Worm (Caenorhabditis elegans): ENCODE measurements around the gene ceh-1.
A peak's percentile ranks its signal among the peaks of the same experiment; 100 is the strongest.

The ceh-1 gene

ce11 chrX:4647104-4647503, 6.9 kb downstream of the ceh-1 start, which contains the start of gene C46C11.4:
C46C11.4 (minus strand) TSS chrX:4647204.
- TF ChIP-seq fkh-2 (tag; optimal IDR thresholded peaks at IDR 0.05) (no peak), nhr-23 (tag; optimal IDR thresholded peaks at IDR 0.05) (no peak), ztf-11 (tag; optimal IDR thresholded peaks at IDR 0.05) (no peak), lin-15B (tag; optimal IDR thresholded peaks at IDR 0.05) (no peak), nfya-1 (tag; optimal IDR thresholded peaks at IDR 0.05; ENCODE audit: insufficient read depth) (no peak), ceh-9 (tag; optimal IDR thresholded peaks at IDR 0.05) (no peak), jun-1 (tag; optimal IDR thresholded peaks at IDR 0.05) (no peak)

- TF ChIP-seq nhr-77 (tag; optimal IDR thresholded peaks at IDR 0.05) = no peak
- TF ChIP-seq pqm-1 (tag; optimal IDR thresholded peaks at IDR 0.05) = peak; percentile 3
- TF ChIP-seq nhr-12 (tag; optimal IDR thresholded peaks at IDR 0.05) = no peak
- TF ChIP-seq lin-39 (tag; optimal IDR thresholded peaks at IDR 0.05) = no peak
- TF ChIP-seq ztf-4 (tag; optimal IDR thresholded peaks at IDR 0.05) = no peak
- TF ChIP-seq unc-39 (tag; optimal IDR thresholded peaks at IDR 0.05) = no peak
- peak; percentile 11 for TF ChIP-seq pha-4 (tag; optimal IDR thresholded peaks at IDR 0.05)
Measured at ce11 chrX:4636821-4637220, 17.1 kb downstream of the ceh-1 start, which contains the start of gene hosl-1. hosl-1 (plus strand) TSS chrX:4637121.

DNA sequence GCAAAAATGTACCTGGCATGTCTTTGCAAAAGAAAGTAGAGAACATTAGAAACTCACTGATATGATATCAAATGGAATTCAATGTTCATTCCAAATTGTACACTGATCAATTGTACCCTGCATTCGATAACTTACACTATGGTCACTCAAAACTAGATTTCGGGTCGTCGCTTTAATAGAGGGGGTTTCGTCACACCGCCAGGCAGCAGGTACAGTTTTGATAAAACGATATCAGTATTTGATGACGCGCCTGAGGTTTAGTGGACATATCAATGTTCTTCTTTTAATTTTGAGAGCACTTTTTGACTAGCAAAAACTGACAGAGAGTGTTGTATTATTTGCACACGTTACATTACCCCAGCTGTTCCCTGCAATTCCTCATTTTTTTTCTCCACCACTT, 17.8 kb downstream of the ceh-1 start:
- peak; percentile 63 for TF ChIP-seq elt-2 (tag; optimal IDR thresholded peaks at IDR 0.05)
- TF ChIP-seq pqm-1 (tag; optimal IDR thresholded peaks at IDR 0.05) = peak; percentile 29
- no peak for TF ChIP-seq lin-15B (tag; optimal IDR thresholded peaks at IDR 0.05)

ce11 chrX:4635643-4636042, 18.3 kb downstream of the ceh-1 start:
- TF ChIP-seq egl-5 (tag; optimal IDR thresholded peaks at IDR 0.05) (peak; percentile 38), ceh-28 (tag; optimal IDR thresholded peaks at IDR 0.05) (no peak), eor-1 (tag; optimal IDR thresholded peaks at IDR 0.05) (no peak), jun-1 (tag; optimal IDR thresholded peaks at IDR 0.05) (no peak), ama-1 (optimal IDR thresholded peaks at IDR 0.05) (no peak), lin-39 (tag; optimal IDR thresholded peaks at IDR 0.05) (no peak), zag-1 (tag; optimal IDR thresholded peaks at IDR 0.05) (no peak), nhr-28 (tag; optimal IDR thresholded peaks at IDR 0.05) (no peak), pqm-1 (tag; optimal IDR thresholded peaks at IDR 0.05) (no peak), elt-2 (tag; optimal IDR thresholded peaks at IDR 0.05) (no peak), egl-27 (tag; optimal IDR thresholded peaks at IDR 0.05) (no peak), nhr-23 (tag; optimal IDR thresholded peaks at IDR 0.05) (peak; percentile 80), aly-2 (tag; optimal IDR thresholded peaks at IDR 0.05) (no peak), mdl-1 (tag; optimal IDR thresholded peaks at IDR 0.05) (no peak), daf-12 (tag; optimal IDR thresholded peaks at IDR 0.05) (no peak), nhr-12 (tag; optimal IDR thresholded peaks at IDR 0.05) (no peak), nhr-237 (tag; optimal IDR thresholded peaks at IDR 0.05) (no peak), ztf-11 (tag; optimal IDR thresholded peaks at IDR 0.05) (no peak), ZK546.5 (tag; optimal IDR thresholded peaks at IDR 0.05) (no peak), pha-4 (tag; optimal IDR thresholded peaks at IDR 0.05) (peak; percentile 56), sea-2 (GFP tag; optimal IDR thresholded peaks at IDR 0.05) (no peak), fkh-10 (GFP tag; optimal IDR thresholded peaks at IDR 0.05) (no peak), nfya-1 (tag; optimal IDR thresholded peaks at IDR 0.05; ENCODE audit: insufficient read depth) (peak; percentile 52), nhr-25 (tag; optimal IDR thresholded peaks at IDR 0.05) (peak; percentile 61), elt-3 (tag; optimal IDR thresholded peaks at IDR 0.05) (no peak), lin-15B (tag; optimal IDR thresholded peaks at IDR 0.05) (no peak), nhr-11 (tag; optimal IDR thresholded peaks at IDR 0.05) (no peak), fos-1 (tag; optimal IDR thresholded peaks at IDR 0.05) (no peak), unc-39 (tag; optimal IDR thresholded peaks at IDR 0.05) (no peak), ztf-4 (tag; optimal IDR thresholded peaks at IDR 0.05) (no peak), nhr-77 (tag; optimal IDR thresholded peaks at IDR 0.05) (no peak), fkh-2 (tag; optimal IDR thresholded peaks at IDR 0.05) (no peak), ceh-82 (tag; optimal IDR thresholded peaks at IDR 0.05) (no peak), tbx-2 (tag; optimal IDR thresholded peaks at IDR 0.05) (peak; percentile 11), ceh-9 (tag; optimal IDR thresholded peaks at IDR 0.05) (no peak), elt-1 (tag; optimal IDR thresholded peaks at IDR 0.05) (no peak), ceh-16 (tag; optimal IDR thresholded peaks at IDR 0.05) (no peak), nhr-43 (tag; optimal IDR thresholded peaks at IDR 0.05; ENCODE audit: poor library complexity, severe bottlenecking) (no peak), hmg-11 (tag; optimal IDR thresholded peaks at IDR 0.05) (peak; percentile 55), R02D3.7 (tag; optimal IDR thresholded peaks at IDR 0.05) (no peak), unc-62 (GFP tag; optimal IDR thresholded peaks at IDR 0.05) (no peak), skn-1 (tag; optimal IDR thresholded peaks at IDR 0.05) (no peak)

All from whole organism, L3 larva.